Fruit fly (Drosophila melanogaster) whole organism: ENCODE data around the gene CG12608.
A peak's percentile ranks its signal among the peaks of the same experiment; 100 is the strongest.

Source experiments
- CG8478 ChIP-seq: fragments of >200 bp; optimal IDR thresholded peaks from 2 replicates; lab custom pipeline; 2018; ENCODE audit warnings: inconsistent platforms
- Dll ChIP-seq: fragments of >200 bp; optimal IDR thresholded peaks from 2 replicates; lab custom pipeline; 2017
- EcR ChIP-seq, 2 experiments: fragments of >200 bp; optimal IDR thresholded peaks; 2 replicates each; lab custom pipeline; 2017; ENCODE audit warnings: missing biosample characterization in 2 of 2, missing genetic modification characterization in 2 of 2, missing genetic modification reagents in 2 of 2
- pan ChIP-seq: fragments of >200 bp; optimal IDR thresholded peaks from 2 replicates; lab custom pipeline; 2017
- psq ChIP-seq: fragments of >200 bp; optimal IDR thresholded peaks from 2 replicates; lab custom pipeline; 2017
- usp ChIP-seq: fragments of >200 bp; optimal IDR thresholded peaks from 2 replicates; lab custom pipeline; 2017; ENCODE audit warnings: missing biosample characterization, missing genetic modification characterization, mixed read lengths

CG12608 gene

DNA sequence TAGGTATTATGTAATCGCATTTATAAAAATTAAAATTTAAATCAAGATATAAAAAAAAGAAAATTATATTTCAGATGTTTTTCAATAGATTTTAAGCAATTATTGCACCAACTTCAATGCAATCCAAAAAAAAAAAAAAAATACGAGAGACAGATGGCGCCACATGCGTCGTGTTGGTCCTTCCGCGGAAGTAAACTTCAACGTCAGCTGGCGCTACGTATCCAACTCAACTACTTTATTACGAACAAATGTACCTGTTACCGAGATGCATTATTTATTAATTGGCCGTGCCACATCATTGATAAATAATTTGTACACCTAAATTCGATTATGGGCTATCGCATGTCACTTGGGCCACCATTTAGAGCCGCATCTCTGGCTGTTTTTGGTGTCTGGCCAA is 9.2 kb upstream of the CG12608 start:
- TF ChIP-seq EcR (GFP tag; optimal IDR thresholded peaks at IDR 0.05; lab: Kevin White, UChicago) (no peak), Dll (lab: Kevin White, UChicago) (no peak), usp (no peak), CG8478 (lab: Kevin White, UChicago) (no peak), psq (no peak), pan (no peak)

DNA sequence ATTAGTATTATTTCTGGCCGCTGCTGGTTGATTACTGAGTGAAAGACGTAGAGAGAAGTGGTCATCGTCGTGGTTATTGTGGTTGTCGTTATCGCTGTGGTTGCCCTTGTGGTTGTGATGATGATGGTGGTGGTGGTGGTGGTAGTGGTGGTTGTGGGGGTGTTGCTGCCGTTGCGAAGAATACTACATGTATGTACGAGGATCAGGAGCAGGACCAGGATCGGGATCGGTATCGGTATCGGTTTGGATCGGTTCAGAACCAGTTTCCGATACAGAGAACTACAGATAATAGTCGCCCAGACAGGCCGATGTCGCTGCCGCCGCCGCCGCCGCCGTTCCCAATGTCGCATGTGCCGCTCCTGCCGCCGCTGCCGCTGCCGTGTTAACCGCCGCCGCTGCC is 8.3 kb upstream of the CG12608 start:
- TF ChIP-seq CG8478 (lab: Kevin White, UChicago), result no peak
- TF ChIP-seq usp, result no peak
- TF ChIP-seq pan, result no peak
- no peak for TF ChIP-seq Dll (lab: Kevin White, UChicago)
- TF ChIP-seq EcR (GFP tag; optimal IDR thresholded peaks at IDR 0.05; lab: Kevin White, UChicago), result no peak
- no peak for TF ChIP-seq psq

DNA sequence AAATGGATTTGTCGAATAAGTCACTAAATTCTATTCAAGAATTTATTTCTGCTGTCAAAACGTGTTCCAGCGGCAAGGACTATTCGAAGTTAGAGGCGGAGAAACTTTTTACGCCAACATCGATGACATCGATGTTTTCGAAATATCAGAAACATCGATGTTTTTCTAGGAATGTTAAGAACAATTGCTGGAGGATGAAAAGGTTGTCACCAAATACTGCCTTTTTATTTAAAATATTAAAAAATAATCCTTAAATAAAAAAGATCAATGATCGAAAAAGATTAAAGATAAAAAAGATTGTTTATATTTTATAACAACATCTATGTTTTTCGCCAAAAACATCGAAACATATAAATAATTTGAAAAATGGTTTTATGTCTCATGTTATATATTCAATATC is 2.4 kb downstream of the CG12608 start, which contains the start of gene CG9123:
Gene CG9123 (minus strand): TSS at position 101 of the 400 bp plus-strand sequence.
- TF ChIP-seq usp (no peak), EcR (GFP tag; optimal IDR thresholded peaks at IDR 0.05; lab: Kevin White, UChicago) (no peak), Dll (lab: Kevin White, UChicago) (no peak), CG8478 (lab: Kevin White, UChicago) (no peak), psq (no peak), pan (no peak)

DNA sequence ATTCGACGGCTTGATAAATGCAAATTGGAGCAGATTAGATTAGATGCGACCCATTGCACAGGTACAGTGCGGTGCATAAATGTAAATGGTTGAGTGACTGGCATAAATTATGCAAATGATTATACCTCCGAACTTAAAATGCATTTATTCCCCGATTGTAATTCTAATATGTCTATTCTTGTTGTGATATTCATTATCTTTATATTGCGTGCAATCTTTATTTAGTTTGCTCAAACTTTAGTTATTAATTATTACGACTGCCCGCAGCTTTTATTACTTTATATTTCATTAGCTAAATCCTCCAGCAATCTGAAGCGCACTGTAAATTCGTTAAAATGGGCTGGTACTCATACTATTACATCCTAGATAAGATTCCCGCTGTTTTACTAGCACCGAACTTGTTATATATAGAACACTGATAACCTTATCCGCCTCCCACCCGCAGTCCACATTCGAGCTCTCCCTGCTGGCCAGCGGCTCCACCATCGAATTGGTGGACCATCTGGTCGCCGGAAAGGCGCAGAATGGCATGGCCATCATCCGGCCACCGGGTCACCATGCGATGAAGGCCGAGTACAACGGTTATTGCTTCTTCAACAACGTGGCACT is 8.5 kb downstream of the CG12608 start:
- no peak for TF ChIP-seq usp
- TF ChIP-seq EcR (GFP tag; optimal IDR thresholded peaks at IDR 0.05; lab: Kevin White, UChicago), result no peak
- TF ChIP-seq psq, result no peak
- no peak for TF ChIP-seq pan
- TF ChIP-seq CG8478 (lab: Kevin White, UChicago), result no peak
- TF ChIP-seq Dll (lab: Kevin White, UChicago), result no peak

DNA sequence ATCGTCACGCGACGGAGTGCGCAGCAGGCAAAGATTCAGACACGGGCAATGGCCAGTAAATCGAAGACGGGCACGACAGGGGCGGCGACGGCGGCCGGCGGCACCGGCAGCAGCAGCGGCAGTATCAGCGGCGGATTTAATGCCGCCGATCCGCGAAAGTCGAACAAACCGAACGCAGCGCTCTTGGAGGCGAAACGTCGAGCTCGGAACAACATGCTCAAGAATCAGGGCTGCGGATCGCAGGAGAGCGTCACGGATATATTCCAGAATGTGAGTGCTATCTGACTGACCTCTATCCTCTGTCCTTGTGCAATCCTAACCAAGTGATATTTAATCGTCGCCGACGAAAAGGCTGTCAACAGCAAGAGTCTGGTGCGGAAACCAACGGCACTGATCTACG is 9.4 kb downstream of the CG12608 start:
- TF ChIP-seq EcR (GFP tag; optimal IDR thresholded peaks at IDR 0.05; lab: Kevin White, UChicago), result no peak

DNA sequence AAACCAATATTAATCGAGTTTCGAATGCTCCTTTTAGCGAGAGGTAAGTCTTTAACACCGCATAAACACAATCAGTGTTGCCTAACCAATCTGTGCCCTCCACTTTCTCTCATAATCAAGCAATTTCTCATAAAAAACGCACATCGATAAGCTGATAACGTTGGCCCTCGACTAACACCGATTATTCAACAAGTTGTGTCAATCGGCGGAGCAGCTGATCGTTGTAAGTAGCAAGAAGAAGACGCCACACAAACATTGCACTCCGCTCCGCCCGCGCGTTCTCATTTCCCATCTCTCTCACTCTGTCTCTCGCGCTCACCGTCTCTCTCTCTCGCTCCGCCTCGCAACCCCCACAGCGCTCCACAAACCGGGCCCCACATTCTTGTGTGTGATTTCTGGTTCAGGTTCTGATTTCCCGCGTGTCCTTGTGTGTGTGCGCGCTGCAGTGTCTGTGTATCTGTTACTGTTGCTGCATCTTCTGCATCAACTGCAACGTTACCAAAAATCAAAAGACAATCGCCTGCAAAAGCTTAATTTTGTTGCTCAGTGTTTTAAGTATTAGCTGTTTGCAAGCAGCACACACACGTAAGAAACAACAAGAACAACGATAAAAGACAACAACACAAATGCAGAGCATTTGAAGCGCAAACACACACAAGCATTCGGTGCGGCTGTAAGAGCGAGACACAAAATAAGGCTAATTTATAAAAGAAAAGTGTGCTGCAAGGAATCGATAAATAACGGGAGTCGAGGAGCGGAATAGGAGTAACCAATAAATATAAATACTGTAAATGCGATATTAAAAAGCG is 11.2 kb downstream of the CG12608 start, which contains the start of the genes CG9114 and HDAC6:
Gene CG9114 (minus strand): TSS at position 89 of the 809 bp plus-strand sequence.
Gene HDAC6 (plus strand): TSS at position 245 of the 809 bp plus-strand sequence.
- TF ChIP-seq pan, result no peak
- no peak for TF ChIP-seq psq
- TF ChIP-seq CG8478 (lab: Kevin White, UChicago), result peak; percentile 1
- TF ChIP-seq Dll (lab: Kevin White, UChicago), result peak; percentile 84
- no peak for TF ChIP-seq EcR (GFP tag; optimal IDR thresholded peaks at IDR 0.05; lab: Kevin White, UChicago)
- TF ChIP-seq usp, result no peak

DNA sequence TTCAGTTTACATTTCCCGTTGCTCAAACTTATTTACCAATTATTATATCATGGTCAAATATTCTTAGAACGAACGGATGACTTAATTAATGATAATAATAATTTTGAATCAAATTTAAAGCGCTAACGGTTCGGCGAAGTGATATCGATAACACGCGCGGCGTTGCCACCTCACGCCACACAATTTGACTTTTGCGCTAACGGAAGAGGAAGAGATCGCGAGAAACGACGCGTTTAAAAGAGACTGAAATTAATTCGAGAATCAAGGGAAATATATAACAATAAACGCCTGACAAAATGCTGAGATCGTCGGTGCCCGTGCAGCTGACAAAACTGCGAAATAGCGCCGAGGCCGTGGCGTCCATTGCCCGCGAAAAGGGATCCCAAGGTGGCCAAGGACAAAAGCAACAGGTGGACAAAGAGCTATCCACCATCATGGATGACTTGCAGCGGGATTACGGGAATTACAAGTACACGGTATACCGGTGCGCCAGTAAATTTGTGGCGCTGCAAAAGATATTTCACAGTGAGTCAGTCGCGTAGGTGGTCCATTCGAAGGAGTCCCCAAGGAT is 16.2 kb downstream of the CG12608 start, which contains the start of gene dah:
Gene dah (plus strand): TSS at position 195 of the 571 bp plus-strand sequence.
- TF ChIP-seq psq, result no peak
- no peak for TF ChIP-seq Dll (lab: Kevin White, UChicago)
- no peak for TF ChIP-seq CG8478 (lab: Kevin White, UChicago)
- TF ChIP-seq EcR (GFP tag; optimal IDR thresholded peaks at IDR 0.05; lab: Kevin White, UChicago), result no peak
- no peak for TF ChIP-seq pan
- no peak for TF ChIP-seq usp

DNA sequence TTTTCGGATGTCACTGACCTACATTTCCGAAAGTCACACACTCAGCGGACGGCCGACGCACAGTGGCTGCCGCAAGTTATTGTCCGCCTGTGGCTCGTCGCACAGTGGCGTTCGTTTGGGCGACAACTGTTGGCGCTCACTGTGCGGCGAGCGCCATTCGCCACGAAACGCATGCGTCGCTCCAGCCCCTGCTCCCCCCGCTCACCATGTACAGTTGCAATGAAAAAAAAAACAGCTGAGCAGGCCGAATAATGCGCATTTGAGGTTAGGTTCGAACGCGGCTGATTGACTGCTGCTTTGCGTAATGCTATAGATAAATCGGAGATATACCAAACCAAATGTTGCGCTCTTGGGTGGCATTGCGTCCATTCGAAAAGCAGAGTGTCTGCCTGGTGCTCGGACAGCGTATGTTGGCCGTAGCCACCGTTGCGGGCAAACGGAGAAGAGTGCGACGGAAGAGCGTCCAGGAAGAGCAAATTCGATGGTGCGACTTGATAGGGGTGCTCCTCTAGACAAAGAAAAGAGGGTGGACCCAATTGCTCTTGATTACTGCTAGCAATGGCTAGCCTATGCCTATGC is 21.0 kb downstream of the CG12608 start:
- TF ChIP-seq CG8478 (lab: Kevin White, UChicago) (no peak), Dll (lab: Kevin White, UChicago) (no peak), psq (no peak)

DNA sequence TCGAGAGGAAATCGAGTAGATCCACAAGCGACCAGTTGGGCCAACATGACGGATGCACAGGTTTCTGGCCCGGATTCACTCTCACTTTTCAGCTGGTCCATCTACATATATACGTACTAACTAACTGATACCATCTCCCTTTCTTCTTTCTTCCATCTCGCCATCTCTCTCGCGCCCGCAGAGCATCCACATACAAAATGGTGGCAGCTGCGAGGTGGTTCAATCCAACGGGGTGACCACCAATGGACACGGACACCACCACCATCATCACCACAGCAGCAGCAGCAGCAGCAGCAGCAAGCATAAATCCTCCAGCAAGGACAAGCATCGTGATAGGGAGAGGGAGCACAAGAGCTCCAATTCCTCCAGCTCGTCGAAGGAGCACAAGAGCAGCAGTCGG is 23.5 kb downstream of the CG12608 start:
- TF ChIP-seq CG8478 (lab: Kevin White, UChicago) (no peak), EcR (GFP tag; optimal IDR thresholded peaks at IDR 0.05; lab: Kevin White, UChicago) (no peak), usp (no peak), Dll (lab: Kevin White, UChicago) (no peak), psq (no peak)

DNA sequence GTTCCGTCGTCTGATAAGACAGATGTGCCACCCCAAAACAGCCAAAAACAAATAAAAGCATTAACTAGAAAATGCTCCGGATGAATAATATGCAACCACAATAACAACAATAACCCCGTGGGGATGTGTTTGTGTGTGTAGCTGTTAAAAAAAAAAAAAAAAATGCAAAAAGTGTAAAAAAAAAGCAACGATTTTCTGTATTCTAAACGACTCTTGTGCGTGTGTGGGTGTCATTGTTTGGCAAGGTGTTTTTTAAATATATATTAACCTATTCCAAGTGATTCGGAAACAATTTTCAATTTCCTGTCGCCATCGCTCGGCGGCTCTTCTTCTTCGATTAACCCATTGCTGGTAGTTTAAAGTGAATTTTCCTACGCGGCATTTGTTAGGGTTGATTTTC is 23.9 kb downstream of the CG12608 start:
- TF ChIP-seq Dll (lab: Kevin White, UChicago), result no peak
- TF ChIP-seq CG8478 (lab: Kevin White, UChicago), result no peak
- TF ChIP-seq usp, result no peak
- no peak for TF ChIP-seq pan
- TF ChIP-seq EcR (GFP tag; optimal IDR thresholded peaks at IDR 0.05; lab: Kevin White, UChicago), result no peak
- no peak for TF ChIP-seq psq

DNA sequence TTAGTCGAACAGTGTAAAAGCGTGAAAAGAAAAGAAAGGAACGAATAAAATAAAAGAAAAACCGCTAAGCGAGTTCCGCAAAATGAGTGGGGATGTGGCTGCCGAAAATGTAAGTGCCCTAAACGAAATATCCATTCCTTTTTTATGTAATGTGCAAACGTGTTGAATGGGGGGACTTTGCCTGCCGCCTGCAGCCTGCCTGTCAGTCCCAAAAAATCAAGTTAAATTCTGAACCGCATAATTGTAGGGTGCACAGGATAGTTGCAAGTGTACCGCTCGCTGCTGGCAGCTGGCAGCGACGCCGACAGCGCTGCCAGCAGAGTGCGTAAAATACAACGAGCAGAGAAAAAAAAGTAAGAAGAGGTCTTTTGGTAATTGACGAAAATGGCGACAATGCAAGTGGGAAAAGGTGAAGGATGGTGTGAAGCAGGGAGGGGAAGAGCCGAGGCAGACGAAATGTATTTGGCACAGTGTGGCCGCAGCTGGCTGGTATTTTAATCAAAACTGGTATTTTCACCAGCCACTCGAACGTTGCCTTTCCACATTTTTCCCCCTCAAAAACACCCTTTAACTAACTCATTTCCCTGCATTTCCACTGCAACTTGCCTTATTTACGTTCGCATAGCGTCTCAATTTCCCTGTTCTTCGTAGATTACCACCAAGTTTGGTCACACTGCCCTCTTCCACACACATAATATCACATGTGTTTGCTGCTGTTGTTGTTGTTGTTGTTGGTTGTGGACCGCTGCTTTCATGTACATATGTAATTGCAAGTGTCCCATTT is 24.5 kb downstream of the CG12608 start:
- TF ChIP-seq CG8478 (lab: Kevin White, UChicago) (no peak), usp (no peak), EcR (GFP tag; optimal IDR thresholded peaks at IDR 0.05; lab: Kevin White, UChicago) (no peak), psq (no peak), Dll (lab: Kevin White, UChicago) (no peak), pan (no peak)
